Fruit fly (Drosophila melanogaster): Measurements from ENCODE around the gene kug.

Gene kug

dm6 chr3L:20006269-20007265 is 1.5 kb downstream of the kug start (continued):
- no peak for TF ChIP-seq CG9727 (GFP tag; optimal IDR thresholded peaks at IDR 0.05)
- TF ChIP-seq CG1602 (GFP tag; optimal IDR thresholded peaks at IDR 0.05) = no peak
- peak; percentile 99 for TF ChIP-seq CG14860 (GFP tag; IDR thresholded peaks at IDR 0.05; ENCODE audit: partially characterized antibody)
- TF ChIP-seq crc (GFP tag; optimal IDR thresholded peaks at IDR 0.05) = no peak
- TF ChIP-seq CG3838 (GFP tag; optimal IDR thresholded peaks at IDR 0.05) = no peak
- TF ChIP-seq disco-r (GFP tag; optimal IDR thresholded peaks at IDR 0.05) = no peak
- TF ChIP-seq YL-1 (GFP tag; optimal IDR thresholded peaks at IDR 0.05) = peak; percentile 49
- TF ChIP-seq gcm2 (GFP tag; optimal IDR thresholded peaks at IDR 0.05) = no peak
- no peak for TF ChIP-seq wor (GFP tag; IDR thresholded peaks at IDR 0.05)
- no peak for TF ChIP-seq CG30403 (GFP tag; optimal IDR thresholded peaks at IDR 0.05)
- TF ChIP-seq Nf-YC (tag; optimal IDR thresholded peaks at IDR 0.05) = no peak
- no peak for TF ChIP-seq bcd (GFP tag; optimal IDR thresholded peaks at IDR 0.05)
- TF ChIP-seq CG17802 (tag; optimal IDR thresholded peaks at IDR 0.05) = no peak
- no peak for TF ChIP-seq pros (GFP tag; optimal IDR thresholded peaks at IDR 0.05)

- no peak for TF ChIP-seq CoRest (tag; optimal IDR thresholded peaks at IDR 0.05)
- TF ChIP-seq sd (tag; optimal IDR thresholded peaks at IDR 0.05) = no peak
- TF ChIP-seq Lpt (GFP tag; optimal IDR thresholded peaks at IDR 0.05) = no peak
- TF ChIP-seq pb (GFP tag; optimal IDR thresholded peaks at IDR 0.05) = no peak
- no peak for TF ChIP-seq D19A (tag; optimal IDR thresholded peaks at IDR 0.05)
- no peak for TF ChIP-seq Rfx (GFP tag; IDR thresholded peaks at IDR 0.05)
- TF ChIP-seq Xbp1 (GFP tag; optimal IDR thresholded peaks at IDR 0.05) = no peak
- TF ChIP-seq btn (GFP tag; optimal IDR thresholded peaks at IDR 0.05) = no peak
- no peak for TF ChIP-seq slbo (GFP tag; IDR thresholded peaks at IDR 0.05)
- TF ChIP-seq CG9727 (GFP tag; optimal IDR thresholded peaks at IDR 0.05) = no peak
- no peak for TF ChIP-seq dmrt11E (tag; optimal IDR thresholded peaks at IDR 0.05)
- TF ChIP-seq Hmr (GFP tag; optimal IDR thresholded peaks at IDR 0.05) = no peak
- no peak for TF ChIP-seq bbx (GFP tag; IDR thresholded peaks at IDR 0.05; ENCODE audit: partially characterized antibody)
Observed at dm6 chr3L:20027735-20028134, 22.6 kb downstream of the kug start, which contains the start of gene CG14183. Gene CG14183 (minus strand): TSS chr3L:20027835.

DNA sequence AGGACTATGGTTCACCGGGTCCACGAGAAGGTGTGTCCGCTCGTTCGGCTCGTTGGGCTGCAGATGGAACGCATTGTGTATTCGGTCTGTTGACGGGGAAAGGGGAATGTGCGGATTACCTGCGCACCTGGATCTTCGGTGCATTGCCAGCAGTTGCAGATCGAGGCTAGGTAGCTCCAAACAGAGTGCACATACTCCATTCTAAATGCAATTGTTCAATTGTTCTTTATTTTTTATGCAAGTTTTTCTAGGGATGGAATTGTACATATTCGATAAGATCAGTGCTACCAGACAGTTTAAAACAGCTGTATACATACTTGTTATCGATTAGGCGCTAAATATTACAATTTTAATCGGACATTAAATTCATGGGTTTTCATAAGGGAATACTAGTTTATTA is 23.7 kb downstream of the kug start, which contains the start of gene Lamtor1:
TSS of gene Lamtor1 (minus strand) at position 268 of the 400 bp plus-strand sequence.
- TF ChIP-seq MESR4 (GFP tag; optimal IDR thresholded peaks at IDR 0.05) (peak; percentile 94), CG11085 (GFP tag; IDR thresholded peaks at IDR 0.05) (no peak), NfI (GFP tag; optimal IDR thresholded peaks at IDR 0.05) (no peak), CG1792 (GFP tag; optimal IDR thresholded peaks at IDR 0.05) (no peak), gcm2 (GFP tag; optimal IDR thresholded peaks at IDR 0.05) (no peak), Fer3 (tag; optimal IDR thresholded peaks at IDR 0.05) (no peak), MTF-1 (GFP tag; optimal IDR thresholded peaks at IDR 0.05; ENCODE audit: borderline replicate concordance) (no peak), CG17829 (tag; optimal IDR thresholded peaks at IDR 0.05) (no peak), CG1529 (GFP tag; optimal IDR thresholded peaks at IDR 0.05) (no peak), D (optimal IDR thresholded peaks at IDR 0.05) (peak; percentile 73), D (GFP tag; optimal IDR thresholded peaks at IDR 0.05) (no peak), HLH54F (GFP tag; optimal IDR thresholded peaks at IDR 0.05) (no peak), MBD-R2 (GFP tag; IDR thresholded peaks at IDR 0.05) (peak; percentile 71), Mrtf (GFP tag; IDR thresholded peaks at IDR 0.05) (no peak), bigmax (GFP tag; optimal IDR thresholded peaks at IDR 0.05) (no peak), CG11695 (GFP tag; IDR thresholded peaks at IDR 0.05) (no peak), CG6791 (GFP tag; IDR thresholded peaks at IDR 0.05; ENCODE audit: partially characterized antibody) (peak; percentile 14; the same call in 1 of the 3 replicates), dmrt11E (tag; optimal IDR thresholded peaks at IDR 0.05) (no peak), CG2116 (GFP tag; optimal IDR thresholded peaks at IDR 0.05) (peak; percentile 53), sna (GFP tag; IDR thresholded peaks at IDR 0.05; ENCODE audit: partially characterized antibody) (peak; percentile 26; the same call in 1 of the 2 replicates), CG3995 (GFP tag; optimal IDR thresholded peaks at IDR 0.05) (no peak), nerfin-2 (GFP tag; IDR thresholded peaks at IDR 0.05; ENCODE audit: partially characterized antibody) (peak; percentile 10; the same call in 1 of the 2 replicates), HLH4C (GFP tag; IDR thresholded peaks at IDR 0.05; ENCODE audit: partially characterized antibody) (peak; percentile 52; the same call in 2 of the 3 replicates)

Measured in whole organism, embryonic.